Worm (Caenorhabditis elegans) whole organism, midembryonic: ENCODE measurements around the gene lipl-5.

Source experiments
- T22C8.4 ChIP-seq: fragments of 200-800 bp; sonication (Bioruptor generic); IDR thresholded peaks from 2 replicates; pipeline ENCODE4 v1.3.6; 2022; ENCODE audit warnings: missing genetic modification characterization, missing compliant biosample characterization
- cog-1 ChIP-seq: sonication (generic microtip); optimal IDR thresholded peaks from 2 replicates; lab custom pipeline; 2016; ENCODE audit warnings: missing genetic modification characterization, missing compliant biosample characterization
- flt-1 ChIP-seq: fragments of 200-800 bp; sonication (Bioruptor generic); IDR thresholded peaks from 2 replicates; pipeline ENCODE4 v1.3.6; 2022; ENCODE audit warnings: missing genetic modification characterization, missing compliant biosample characterization
- klf-2 ChIP-seq: fragments of 200-800 bp; sonication (Bioruptor generic); conservative IDR thresholded peaks from 2 replicates; pipeline ENCODE4 v1.3.6; 2022; ENCODE audit warnings: missing genetic modification reagents, missing genetic modification characterization, missing compliant biosample characterization
- med-1 ChIP-seq: sonication (generic microtip); optimal IDR thresholded peaks from 2 replicates; lab custom pipeline; 2017; ENCODE audit warnings: missing genetic modification characterization, mild to moderate bottlenecking, missing compliant biosample characterization, antibody characterized with exemption, missing genetic modification reagents; ENCODE audit not compliant: insufficient read depth
- ref-1 ChIP-seq: fragments of 200-800 bp; sonication (Bioruptor generic); conservative IDR thresholded peaks from 2 replicates; pipeline ENCODE4 v1.3.6; 2022; ENCODE audit warnings: missing genetic modification reagents, missing genetic modification characterization, missing compliant biosample characterization
- tab-1 ChIP-seq: fragments of 200-800 bp; sonication (Bioruptor generic); IDR thresholded peaks from 2 replicates; pipeline ENCODE4 v1.3.6; 2022; ENCODE audit warnings: missing genetic modification characterization, missing compliant biosample characterization
- ztf-23 ChIP-seq: fragments of 200-800 bp; sonication (Bioruptor generic); IDR thresholded peaks from 2 replicates; pipeline ENCODE4 v1.3.6; 2022; ENCODE audit warnings: missing genetic modification reagents, missing genetic modification characterization, missing compliant biosample characterization
- ztf-29 ChIP-seq: fragments of 200-800 bp; sonication (Bioruptor generic); IDR thresholded peaks from 2 replicates; pipeline ENCODE4 v1.3.6; 2022; ENCODE audit warnings: missing genetic modification reagents, missing genetic modification characterization, missing compliant biosample characterization

- no peak for TF ChIP-seq med-1 (GFP tag; lab: Kevin White, UChicago)
- no peak for TF ChIP-seq T22C8.4 (GFP tag; lab: Robert Waterston, UW)
- no peak for TF ChIP-seq cog-1 (tag; lab: Kevin White, UChicago)
- TF ChIP-seq tab-1 (GFP tag; lab: Robert Waterston, UW): no peak
- TF ChIP-seq flt-1: no peak
- no peak for TF ChIP-seq ref-1 (GFP tag; lab: Robert Waterston, UW)
- no peak for TF ChIP-seq ztf-23 (GFP tag; lab: Robert Waterston, UW)
- TF ChIP-seq ztf-29 (GFP tag; lab: Robert Waterston, UW): no peak
- TF ChIP-seq klf-2 (GFP tag; lab: Robert Waterston, UW): no peak
These were observed 17.5 kb downstream of the lipl-5 start, which contains the start of gene srh-62 for ce11 chrV:403028-403427.
